Fruit fly (Drosophila melanogaster): ENCODE data around the gene Ir68a.

DNA sequence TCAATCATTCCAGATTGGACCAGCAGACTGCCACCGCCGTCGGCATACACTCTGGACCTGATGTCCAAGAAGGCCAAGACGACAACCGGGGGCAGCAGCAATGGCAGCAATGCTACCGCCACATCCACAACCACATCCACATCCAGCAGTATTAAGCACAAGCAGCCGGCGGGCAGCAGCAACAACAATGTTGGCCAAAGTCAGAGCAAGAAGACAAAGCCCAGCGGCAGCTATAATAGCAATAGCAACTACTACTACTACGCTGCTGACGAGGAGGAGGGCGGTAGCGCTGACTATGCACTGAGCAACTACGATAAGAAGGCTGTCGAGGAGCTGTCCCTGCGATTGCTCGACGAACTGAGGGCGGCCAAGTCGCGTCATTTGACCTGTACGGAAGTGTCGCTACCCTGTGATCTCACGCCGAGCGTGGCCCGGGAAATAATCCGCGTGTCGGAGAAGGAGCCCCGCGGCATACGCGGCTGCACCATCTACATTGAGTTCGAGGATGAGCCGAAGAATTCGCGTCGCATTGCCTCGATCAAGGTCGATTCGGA lies 17.7 kb upstream of the Ir68a start:
- no peak for TF ChIP-seq tap (tag; optimal IDR thresholded peaks at IDR 0.05)
- TF ChIP-seq Eip74EF (GFP tag; optimal IDR thresholded peaks at IDR 0.05) = no peak
- TF ChIP-seq CG3726 (GFP tag; IDR thresholded peaks at IDR 0.05) = no peak
- no peak for TF ChIP-seq CG12236 (GFP tag; optimal IDR thresholded peaks at IDR 0.05)
- TF ChIP-seq zen (tag; optimal IDR thresholded peaks at IDR 0.05) = no peak
- no peak for TF ChIP-seq Meics (GFP tag; optimal IDR thresholded peaks at IDR 0.05)
- TF ChIP-seq CG11398 (GFP tag; optimal IDR thresholded peaks at IDR 0.05) = no peak
- no peak for TF ChIP-seq tio (GFP tag; optimal IDR thresholded peaks at IDR 0.05)
- TF ChIP-seq CG33213 (GFP tag; optimal IDR thresholded peaks at IDR 0.05) = no peak
- TF ChIP-seq Bteb2 (GFP tag; optimal IDR thresholded peaks at IDR 0.05) = no peak
- TF ChIP-seq Adf1 (GFP tag; IDR thresholded peaks at IDR 0.05) = no peak
- TF ChIP-seq dmrt99B (tag; optimal IDR thresholded peaks at IDR 0.05) = no peak
- no peak for TF ChIP-seq CG31224 (GFP tag; IDR thresholded peaks at IDR 0.05)
- no peak for TF ChIP-seq sisA (GFP tag; IDR thresholded peaks at IDR 0.05)

Data from whole organism, embryonic.